Worm (Caenorhabditis elegans) whole organism, L1 larva: ENCODE results near the gene R160.2.

Source experiments
- lin-13 ChIP-seq: fragments of 150-350 bp; optimal IDR thresholded peaks from 2 replicates; lab custom pipeline; 2014; ENCODE audit warnings: missing biosample characterization, missing genetic modification reagents, missing genetic modification characterization
- lin-15B ChIP-seq: fragments of 150-350 bp; sonication (generic microtip); optimal IDR thresholded peaks from 3 replicates; lab custom pipeline; 2014; ENCODE audit warnings: missing biosample characterization, missing genetic modification characterization
- unc-62 ChIP-seq: fragments of 150-350 bp; optimal IDR thresholded peaks from 2 replicates; lab custom pipeline; 2014; ENCODE audit warnings: missing biosample characterization, missing genetic modification reagents, missing genetic modification characterization

DNA sequence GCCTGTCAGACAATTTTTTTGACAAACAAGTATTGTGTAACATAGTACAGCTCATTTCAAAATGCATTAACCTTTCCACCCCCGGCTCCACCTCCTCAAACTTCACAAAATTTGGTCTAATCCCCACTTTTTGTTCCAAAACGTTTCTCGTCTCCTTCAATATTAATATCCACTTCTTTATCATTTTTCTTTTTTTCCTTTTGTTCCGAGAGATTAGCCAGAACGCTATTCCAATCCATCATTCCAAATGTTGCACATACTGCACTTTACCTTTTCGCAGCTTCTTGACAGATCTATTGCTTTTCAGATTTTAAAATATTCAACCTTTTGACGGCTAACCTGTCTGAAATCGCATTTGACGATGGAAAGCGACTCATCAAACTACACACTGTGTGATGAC, 26.2 kb upstream of the R160.2 start, which contains the start of gene D1079.1:
- TF ChIP-seq unc-62 (GFP tag; lab: Kevin White, UChicago) = no peak
- TF ChIP-seq lin-13 (GFP tag; lab: Kevin White, UChicago) = no peak
- no peak for TF ChIP-seq lin-15B (tag; lab: Kevin White, UChicago)
